Worm (Caenorhabditis elegans): Measurements from ENCODE around the gene C04G6.2.

The C04G6.2 gene

DNA sequence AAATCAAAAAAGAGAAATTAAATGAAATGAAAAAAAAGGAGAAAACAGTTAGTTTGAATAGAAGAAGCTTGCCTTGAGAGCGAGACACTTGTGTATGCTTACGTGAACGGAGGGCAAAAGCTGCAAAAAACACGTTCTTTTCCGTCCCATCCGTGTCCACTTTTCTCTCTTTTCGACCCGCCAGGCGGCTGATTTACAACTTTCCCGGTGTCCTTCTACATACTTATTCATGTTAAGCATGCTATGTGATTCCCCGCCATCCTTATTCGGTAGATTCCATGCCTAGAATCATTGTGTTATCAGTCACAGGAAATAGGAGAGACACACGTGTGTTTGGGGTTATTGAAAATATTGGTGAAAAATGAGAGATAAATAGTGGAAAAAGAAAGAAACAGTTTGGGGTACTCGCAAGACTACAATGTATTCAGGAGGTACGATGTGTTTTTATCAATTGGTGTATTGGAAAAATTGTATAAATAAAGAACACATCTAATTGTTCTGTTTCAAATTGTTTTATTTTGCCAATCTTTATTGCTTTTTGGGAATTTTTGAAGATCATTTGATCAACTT lies 49.0 kb downstream of the C04G6.2 start, which contains the start of gene nas-29 (continued):
- TF ChIP-seq gmeb-1 (tag; optimal IDR thresholded peaks at IDR 0.05), result peak; percentile 29
- TF ChIP-seq lsy-2 (tag; optimal IDR thresholded peaks at IDR 0.05), result no peak
- TF ChIP-seq unc-62 (GFP tag; optimal IDR thresholded peaks at IDR 0.05), result no peak
- TF ChIP-seq lin-39 (tag; optimal IDR thresholded peaks at IDR 0.05), result no peak
- TF ChIP-seq ceh-16 (tag; optimal IDR thresholded peaks at IDR 0.05), result no peak
- TF ChIP-seq ztf-11 (tag; optimal IDR thresholded peaks at IDR 0.05), result no peak
- no peak for TF ChIP-seq sem-4 (tag; optimal IDR thresholded peaks at IDR 0.05)
- TF ChIP-seq fos-1 (tag; optimal IDR thresholded peaks at IDR 0.05), result peak; percentile 70
- no peak for TF ChIP-seq R02D3.7 (tag; optimal IDR thresholded peaks at IDR 0.05)

- TF ChIP-seq ztf-11 (tag; optimal IDR thresholded peaks at IDR 0.05), result no peak
- no peak for TF ChIP-seq gmeb-1 (tag; optimal IDR thresholded peaks at IDR 0.05)
- no peak for TF ChIP-seq sem-4 (tag; optimal IDR thresholded peaks at IDR 0.05)
- TF ChIP-seq lsy-2 (tag; optimal IDR thresholded peaks at IDR 0.05), result no peak
- TF ChIP-seq R02D3.7 (tag; optimal IDR thresholded peaks at IDR 0.05), result no peak
- TF ChIP-seq lin-13 (GFP tag; optimal IDR thresholded peaks at IDR 0.05), result no peak
- no peak for TF ChIP-seq ceh-82 (tag; optimal IDR thresholded peaks at IDR 0.05)
- no peak for TF ChIP-seq skn-1 (tag; optimal IDR thresholded peaks at IDR 0.05)
- TF ChIP-seq aly-2 (tag; optimal IDR thresholded peaks at IDR 0.05), result no peak
- no peak for TF ChIP-seq crh-2 (tag; optimal IDR thresholded peaks at IDR 0.05)
- no peak for TF ChIP-seq nhr-10 (tag; optimal IDR thresholded peaks at IDR 0.05)
- TF ChIP-seq mab-5 (tag; optimal IDR thresholded peaks at IDR 0.05), result no peak
These were observed 49.6 kb downstream of the C04G6.2 start, which contains the start of gene F58A6.1 for ce11 chrII:5142619-5143018. Gene F58A6.1, plus strand, starts transcription at chrII:5142919.
